Fruit fly (Drosophila melanogaster): ENCODE data around the gene CG12259.

Gene CG12259

dm6 chr3R:27937752-27938694 is 17.1 kb upstream of the CG12259 start, which contains the start of the genes NSD and BOD1 (continued):
- TF ChIP-seq B-H1 (GFP tag; IDR thresholded peaks at IDR 0.05): peak; percentile 45; the same call in 2 of the 3 replicates
- TF ChIP-seq CG17912 (GFP tag; optimal IDR thresholded peaks at IDR 0.05): no peak
- peak; percentile 39 for TF ChIP-seq Dek (tag; optimal IDR thresholded peaks at IDR 0.05)
- TF ChIP-seq CG1024 (GFP tag; IDR thresholded peaks at IDR 0.05): 0 out of 2 replicates have a peak, but pooled peaks have one; percentile 46
- no peak for TF ChIP-seq CG5180 (GFP tag; optimal IDR thresholded peaks at IDR 0.05)
- TF ChIP-seq wek (GFP tag; optimal IDR thresholded peaks at IDR 0.05): no peak
- TF ChIP-seq Six4 (GFP tag; optimal IDR thresholded peaks at IDR 0.05): peak; percentile 43
- no peak for TF ChIP-seq Awh (GFP tag; IDR thresholded peaks at IDR 0.05)
- TF ChIP-seq gt (GFP tag; IDR thresholded peaks at IDR 0.05): peak; percentile 33; the same call in 1 of the 2 replicates
- TF ChIP-seq CG6813 (GFP tag; optimal IDR thresholded peaks at IDR 0.05): peak; percentile 21
- no peak for TF ChIP-seq dimm (GFP tag; IDR thresholded peaks at IDR 0.05)
- TF ChIP-seq CG6272 (GFP tag; IDR thresholded peaks at IDR 0.05): peak; percentile 79
- peak; percentile 5 for TF ChIP-seq CG10543 (GFP tag; optimal IDR thresholded peaks at IDR 0.05)
- peak; percentile 39 for TF ChIP-seq CG7556 (GFP tag; optimal IDR thresholded peaks at IDR 0.05)
- peak; percentile 88 for TF ChIP-seq Sry-δ (GFP tag; optimal IDR thresholded peaks at IDR 0.05)
- peak; percentile 42 for TF ChIP-seq mirr (GFP tag; optimal IDR thresholded peaks at IDR 0.05)
- TF ChIP-seq Fer2 (tag; optimal IDR thresholded peaks at IDR 0.05): peak; percentile 27
- TF ChIP-seq Ets97D (GFP tag; optimal IDR thresholded peaks at IDR 0.05): peak; percentile 35
- peak; percentile 40 for TF ChIP-seq Sox102F (GFP tag; optimal IDR thresholded peaks at IDR 0.05)
- no peak for TF ChIP-seq btn (GFP tag; optimal IDR thresholded peaks at IDR 0.05)
- TF ChIP-seq CG7839 (tag; optimal IDR thresholded peaks at IDR 0.05): peak; percentile 59
- TF ChIP-seq Ptx1 (GFP tag; IDR thresholded peaks at IDR 0.05): peak; percentile 72
- 0 out of 3 replicates have a peak, but pooled peaks have one; percentile 48 for TF ChIP-seq CG2889 (GFP tag; IDR thresholded peaks at IDR 0.05)
- TF ChIP-seq wdn (GFP tag; IDR thresholded peaks at IDR 0.05): peak; percentile 53
- peak; percentile 25; the same call in 1 of the 3 replicates for TF ChIP-seq jigr1 (GFP tag; IDR thresholded peaks at IDR 0.05)
- TF ChIP-seq CG10431 (GFP tag; optimal IDR thresholded peaks at IDR 0.05): peak; percentile 21
- no peak for TF ChIP-seq gce (GFP tag; IDR thresholded peaks at IDR 0.05)
- TF ChIP-seq CG10321 (GFP tag; IDR thresholded peaks at IDR 0.05): no peak
- peak; percentile 63 for TF ChIP-seq CG9215 (GFP tag; IDR thresholded peaks at IDR 0.05)
- TF ChIP-seq CG3847 (GFP tag; IDR thresholded peaks at IDR 0.05): peak; percentile 62
- no peak for TF ChIP-seq dati (GFP tag; IDR thresholded peaks at IDR 0.05)
- TF ChIP-seq CG17385 (GFP tag; optimal IDR thresholded peaks at IDR 0.05): no peak
- TF ChIP-seq CG12769 (tag; optimal IDR thresholded peaks at IDR 0.05): no peak
- no peak for TF ChIP-seq CG16863 (GFP tag; optimal IDR thresholded peaks at IDR 0.05)
- no peak for TF ChIP-seq fd64A (GFP tag; optimal IDR thresholded peaks at IDR 0.05)
- no peak for TF ChIP-seq jing (GFP tag; optimal IDR thresholded peaks at IDR 0.05)
- TF ChIP-seq tin (GFP tag; optimal IDR thresholded peaks at IDR 0.05): peak; percentile 64
- peak; percentile 94 for TF ChIP-seq CG9932 (GFP tag; IDR thresholded peaks at IDR 0.05)
- no peak for TF ChIP-seq hth (optimal IDR thresholded peaks at IDR 0.05)
- TF ChIP-seq so (GFP tag; IDR thresholded peaks at IDR 0.05): no peak
- no peak for TF ChIP-seq Bdp1 (GFP tag; optimal IDR thresholded peaks at IDR 0.05)
- TF ChIP-seq nau (GFP tag; optimal IDR thresholded peaks at IDR 0.05): no peak
- peak; percentile 51 for TF ChIP-seq CG15269 (tag; optimal IDR thresholded peaks at IDR 0.05)
- TF ChIP-seq CG14860 (GFP tag; IDR thresholded peaks at IDR 0.05; ENCODE audit: partially characterized antibody): peak; percentile 89
- TF ChIP-seq bbx (GFP tag; IDR thresholded peaks at IDR 0.05; ENCODE audit: partially characterized antibody): peak; percentile 98
- TF ChIP-seq fd96Cb (tag; optimal IDR thresholded peaks at IDR 0.05): peak; percentile 10
- no peak for TF ChIP-seq ftz-f1 (GFP tag; optimal IDR thresholded peaks at IDR 0.05)
- TF ChIP-seq Sox100B (GFP tag; optimal IDR thresholded peaks at IDR 0.05): no peak
- no peak for TF ChIP-seq CG12299 (tag; optimal IDR thresholded peaks at IDR 0.05)

Measured in whole organism, embryonic.